Worm (Caenorhabditis elegans) whole organism, L2 larva: ENCODE results near the gene mrps-23.

ENCODE experiments used
- C34F6.9 ChIP-seq: fragments of 150-350 bp; optimal IDR thresholded peaks from 2 replicates; lab custom pipeline; 2014; ENCODE audit warnings: missing biosample characterization, missing genetic modification characterization
- R02D3.7 ChIP-seq: fragments of 150-350 bp; optimal IDR thresholded peaks from 2 replicates; lab custom pipeline; 2014; ENCODE audit warnings: missing biosample characterization, missing genetic modification characterization
- ZK546.5 ChIP-seq: sonication (generic microtip); optimal IDR thresholded peaks from 2 replicates; lab custom pipeline; 2017; ENCODE audit warnings: missing biosample characterization, missing genetic modification characterization
- alr-1 ChIP-seq: fragments of 150-350 bp; optimal IDR thresholded peaks from 2 replicates; lab custom pipeline; 2014; ENCODE audit warnings: missing biosample characterization, missing genetic modification characterization
- aly-2 ChIP-seq: fragments of 150-350 bp; optimal IDR thresholded peaks from 2 replicates; lab custom pipeline; 2014; ENCODE audit warnings: missing biosample characterization, missing genetic modification characterization
- ama-1 ChIP-seq: fragments of 150-350 bp; optimal IDR thresholded peaks from 2 replicates; lab custom pipeline; 2018; ENCODE audit warnings: inconsistent platforms
- blmp-1 ChIP-seq: sonication (generic microtip); optimal IDR thresholded peaks from 2 replicates; lab custom pipeline; 2017; ENCODE audit warnings: missing genetic modification characterization, mild to moderate bottlenecking, missing compliant biosample characterization, antibody characterized with exemption, moderate library complexity; ENCODE audit not compliant: insufficient read depth
- ceh-82 ChIP-seq: fragments of 150-350 bp; optimal IDR thresholded peaks from 2 replicates; lab custom pipeline; 2014; ENCODE audit warnings: missing biosample characterization, missing genetic modification characterization
- crh-2 ChIP-seq: sonication (generic microtip); optimal IDR thresholded peaks from 2 replicates; lab custom pipeline; 2017; ENCODE audit warnings: missing biosample characterization, missing genetic modification characterization
- dmd-4 ChIP-seq: sonication (generic microtip); optimal IDR thresholded peaks from 2 replicates; lab custom pipeline; 2017; ENCODE audit warnings: missing biosample characterization, missing genetic modification characterization
- elt-1 ChIP-seq: fragments of 150-350 bp; optimal IDR thresholded peaks from 2 replicates; lab custom pipeline; 2014; ENCODE audit warnings: missing biosample characterization, missing genetic modification characterization
- elt-3 ChIP-seq: sonication (generic microtip); optimal IDR thresholded peaks from 2 replicates; lab custom pipeline; 2017; ENCODE audit warnings: missing biosample characterization, missing genetic modification characterization
- fos-1 ChIP-seq: fragments of 150-350 bp; optimal IDR thresholded peaks from 2 replicates; lab custom pipeline; 2014; ENCODE audit warnings: missing biosample characterization, missing genetic modification characterization
- gmeb-1 ChIP-seq: fragments of 150-350 bp; optimal IDR thresholded peaks from 2 replicates; lab custom pipeline; 2014; ENCODE audit warnings: missing biosample characterization, missing genetic modification characterization
- lin-11 ChIP-seq: fragments of 150-350 bp; sonication (generic microtip); optimal IDR thresholded peaks from 2 replicates; lab custom pipeline; 2014; ENCODE audit warnings: missing biosample characterization, missing genetic modification characterization, inconsistent platforms, mixed read lengths
- lin-13 ChIP-seq: fragments of 150-350 bp; optimal IDR thresholded peaks from 2 replicates; lab custom pipeline; 2014; ENCODE audit warnings: missing biosample characterization, missing genetic modification reagents, missing genetic modification characterization
- lin-39 ChIP-seq: fragments of 150-350 bp; optimal IDR thresholded peaks from 2 replicates; lab custom pipeline; 2014; ENCODE audit warnings: missing biosample characterization, missing genetic modification reagents, missing genetic modification characterization
- lsy-2 ChIP-seq, 2 experiments: fragments of 150-350 bp in 1 of 2; sonication (generic microtip) in 1 of 2; optimal IDR thresholded peaks; 2 replicates each; lab custom pipeline; 2014 to 2017; ENCODE audit warnings: missing biosample characterization in 2 of 2, missing genetic modification characterization in 2 of 2
- mab-5 ChIP-seq: fragments of 150-350 bp; optimal IDR thresholded peaks from 2 replicates; lab custom pipeline; 2014; ENCODE audit warnings: missing biosample characterization, missing genetic modification characterization
- mbf-1 ChIP-seq: sonication (generic microtip); optimal IDR thresholded peaks from 2 replicates; lab custom pipeline; 2017; ENCODE audit warnings: missing biosample characterization, missing genetic modification characterization
- nhr-10 ChIP-seq: sonication (generic microtip); optimal IDR thresholded peaks from 2 replicates; lab custom pipeline; 2017; ENCODE audit warnings: missing biosample characterization, missing genetic modification characterization
- nhr-12 ChIP-seq: fragments of 150-350 bp; optimal IDR thresholded peaks from 2 replicates; lab custom pipeline; 2014; ENCODE audit warnings: missing biosample characterization, missing genetic modification characterization
- nhr-129 ChIP-seq: fragments of 150-350 bp; optimal IDR thresholded peaks from 2 replicates; lab custom pipeline; 2014; ENCODE audit warnings: missing biosample characterization, missing genetic modification characterization
- nhr-21 ChIP-seq: fragments of 150-350 bp; optimal IDR thresholded peaks from 2 replicates; lab custom pipeline; 2014; ENCODE audit warnings: missing biosample characterization, missing genetic modification characterization
- nhr-25 ChIP-seq: fragments of 150-350 bp; sonication (generic microtip); optimal IDR thresholded peaks from 3 replicates; lab custom pipeline; 2014; ENCODE audit warnings: missing biosample characterization, missing genetic modification characterization
- sem-4 ChIP-seq: fragments of 150-350 bp; optimal IDR thresholded peaks from 2 replicates; lab custom pipeline; 2014; ENCODE audit warnings: missing biosample characterization, missing genetic modification reagents, missing genetic modification characterization
- sma-3 ChIP-seq: sonication (generic microtip); optimal IDR thresholded peaks from 2 replicates; lab custom pipeline; 2016; ENCODE audit warnings: missing genetic modification reagents, missing genetic modification characterization, missing compliant biosample characterization
- sma-9 ChIP-seq, 2 experiments: fragments of 150-350 bp in 1 of 2; sonication (generic microtip) in 1 of 2; optimal IDR thresholded peaks; 2 replicates each; lab custom pipeline; 2014 to 2016; ENCODE audit warnings: missing genetic modification characterization in 2 of 2, mild to moderate bottlenecking in 1 of 2, missing biosample characterization in 1 of 2, missing compliant biosample characterization in 1 of 2, missing genetic modification reagents in 1 of 2, moderate library complexity in 1 of 2
- unc-39 ChIP-seq: fragments of 150-350 bp; optimal IDR thresholded peaks from 2 replicates; lab custom pipeline; 2014; ENCODE audit warnings: missing biosample characterization, missing genetic modification characterization
- unc-55 ChIP-seq: fragments of 150-350 bp; sonication (generic microtip); optimal IDR thresholded peaks from 3 replicates; lab custom pipeline; 2014; ENCODE audit warnings: missing biosample characterization, missing genetic modification reagents, missing genetic modification characterization
- ztf-11 ChIP-seq: sonication (generic microtip); optimal IDR thresholded peaks from 2 replicates; lab custom pipeline; 2017; ENCODE audit warnings: missing biosample characterization, missing genetic modification characterization
- ztf-4 ChIP-seq: fragments of 150-350 bp; optimal IDR thresholded peaks from 2 replicates; lab custom pipeline; 2014; ENCODE audit warnings: missing biosample characterization, missing genetic modification characterization

mrps-23 gene

ce11 chrIII:9502155-9502714 lies 21.2 kb downstream of the mrps-23 start:
- TF ChIP-seq sma-3 (GFP tag; lab: Kevin White, UChicago), result peak; percentile 58
- peak; percentile 37 for TF ChIP-seq sma-9 (GFP tag; optimal IDR thresholded peaks at IDR 0.05; lab: Kevin White, UChicago)
- no peak for TF ChIP-seq sma-9 (tag; optimal IDR thresholded peaks at IDR 0.05; lab: Kevin White, UChicago)
- peak; percentile 5 for TF ChIP-seq nhr-21
- peak in 1 of 2 experiments; percentile 35 for TF ChIP-seq lsy-2 (tag; optimal IDR thresholded peaks at IDR 0.05; lab: Kevin White, UChicago)
- TF ChIP-seq R02D3.7 (tag; lab: Kevin White, UChicago), result no peak
- no peak for TF ChIP-seq lin-11 (tag; lab: Kevin White, UChicago)
- TF ChIP-seq fos-1 (tag; lab: Kevin White, UChicago), result peak; percentile 71

ce11 chrIII:9501072-9501471 lies 22.4 kb downstream of the mrps-23 start:
- TF ChIP-seq C34F6.9 (tag; lab: Kevin White, UChicago), result peak; percentile 20
- no peak for TF ChIP-seq gmeb-1 (tag; lab: Kevin White, UChicago)
- no peak for TF ChIP-seq sem-4 (tag; lab: Kevin White, UChicago)
- TF ChIP-seq ama-1 (lab: Kevin White, UChicago), result no peak
- no peak for TF ChIP-seq sma-3 (GFP tag; lab: Kevin White, UChicago)
- TF ChIP-seq nhr-21, result no peak
- TF ChIP-seq nhr-10 (tag; lab: Kevin White, UChicago), result no peak
- no peak for TF ChIP-seq elt-3
- TF ChIP-seq blmp-1 (tag; lab: Kevin White, UChicago), result no peak
- TF ChIP-seq lsy-2 (tag; optimal IDR thresholded peaks at IDR 0.05; lab: Kevin White, UChicago), result peak in 1 of 2 experiments; percentile 23
- no peak for TF ChIP-seq ztf-4 (tag; lab: Kevin White, UChicago)
- TF ChIP-seq, all 48 proteins: peak for 2

- TF ChIP-seq nhr-129 (tag; lab: Kevin White, UChicago) (peak; percentile 60), sma-3 (GFP tag; lab: Kevin White, UChicago) (peak; percentile 47), dmd-4 (tag; lab: Kevin White, UChicago) (no peak), lin-13 (GFP tag; lab: Kevin White, UChicago) (no peak), elt-1 (tag; lab: Kevin White, UChicago) (no peak), nhr-25 (tag; lab: Kevin White, UChicago) (peak; percentile 50), sem-4 (tag; lab: Kevin White, UChicago) (no peak), gmeb-1 (tag; lab: Kevin White, UChicago) (peak; percentile 57), ceh-82 (tag; lab: Kevin White, UChicago) (no peak), unc-39 (tag; lab: Kevin White, UChicago) (no peak), ZK546.5 (tag; lab: Kevin White, UChicago) (no peak), nhr-12 (no peak), ztf-11 (tag; lab: Kevin White, UChicago) (no peak)
- TF ChIP-seq, all 48 proteins: peak for 4
These were observed 23.2 kb downstream of the mrps-23 start, which contains the start of gene sod-4 for ce11 chrIII:9500267-9500666. sod-4 (minus strand) TSS chrIII:9500375.

ce11 chrIII:9497412-9497811 lies 26.1 kb downstream of the mrps-23 start:
- TF ChIP-seq C34F6.9 (tag; lab: Kevin White, UChicago) (no peak), unc-55 (GFP tag; lab: Kevin White, UChicago) (no peak), aly-2 (tag; lab: Kevin White, UChicago) (no peak), elt-3 (no peak), ZK546.5 (tag; lab: Kevin White, UChicago) (no peak), fos-1 (tag; lab: Kevin White, UChicago) (no peak), elt-1 (tag; lab: Kevin White, UChicago) (no peak), mbf-1 (tag; lab: Kevin White, UChicago) (no peak), nhr-21 (no peak), crh-2 (tag; lab: Kevin White, UChicago) (no peak), alr-1 (no peak), ama-1 (lab: Kevin White, UChicago) (no peak), lin-39 (no peak), nhr-25 (tag; lab: Kevin White, UChicago) (no peak)

- no peak for TF ChIP-seq ceh-82 (tag; lab: Kevin White, UChicago)
- no peak for TF ChIP-seq mab-5 (tag; lab: Kevin White, UChicago)
These were observed 27.4 kb downstream of the mrps-23 start for ce11 chrIII:9496083-9496482.
